Worm (Caenorhabditis elegans) whole organism, late embryonic: ENCODE results near the gene R10E9.3.

ENCODE experiments used
- ceh-34 ChIP-seq: sonication (generic microtip); optimal IDR thresholded peaks from 2 replicates; lab custom pipeline; 2016; ENCODE audit warnings: mild to moderate bottlenecking, missing genetic modification characterization, missing compliant biosample characterization
- dmd-4 ChIP-seq: sonication (generic microtip); optimal IDR thresholded peaks from 2 replicates; lab custom pipeline; 2016; ENCODE audit warnings: borderline replicate concordance, missing genetic modification characterization, missing compliant biosample characterization
- nhr-232 ChIP-seq: sonication (generic microtip); optimal IDR thresholded peaks from 2 replicates; lab custom pipeline; 2016; ENCODE audit warnings: missing genetic modification characterization, missing compliant biosample characterization
- pag-3 ChIP-seq: sonication (generic microtip); optimal IDR thresholded peaks from 2 replicates; lab custom pipeline; 2016; ENCODE audit warnings: missing compliant biosample characterization, missing genetic modification characterization, borderline replicate concordance
- pha-4 ChIP-seq: fragments of 150-350 bp; optimal IDR thresholded peaks from 2 replicates; lab custom pipeline; 2018; ENCODE audit warnings: missing biosample characterization, missing genetic modification reagents, missing genetic modification characterization
- pros-1 ChIP-seq: fragments of 150-350 bp; optimal IDR thresholded peaks from 2 replicates; lab custom pipeline; 2014; ENCODE audit warnings: missing biosample characterization, missing genetic modification reagents, missing genetic modification characterization
- ref-2 ChIP-seq: sonication (generic microtip); optimal IDR thresholded peaks from 2 replicates; lab custom pipeline; 2016; ENCODE audit warnings: missing genetic modification characterization, missing compliant biosample characterization

ce11 chrIII:4010987-4011386, 51.0 kb downstream of the R10E9.3 start:
- no peak for TF ChIP-seq ceh-34 (tag; lab: Kevin White, UChicago)
- TF ChIP-seq ref-2, result no peak
- no peak for TF ChIP-seq pag-3 (tag; lab: Kevin White, UChicago)
- TF ChIP-seq nhr-232 (tag; lab: Kevin White, UChicago), result no peak
- TF ChIP-seq dmd-4, result no peak
- TF ChIP-seq pha-4 (tag; lab: Kevin White, UChicago), result no peak
- no peak for TF ChIP-seq pros-1
